Fruit fly (Drosophila melanogaster): ENCODE results near the gene CG18787.

CG18787 gene

DNA sequence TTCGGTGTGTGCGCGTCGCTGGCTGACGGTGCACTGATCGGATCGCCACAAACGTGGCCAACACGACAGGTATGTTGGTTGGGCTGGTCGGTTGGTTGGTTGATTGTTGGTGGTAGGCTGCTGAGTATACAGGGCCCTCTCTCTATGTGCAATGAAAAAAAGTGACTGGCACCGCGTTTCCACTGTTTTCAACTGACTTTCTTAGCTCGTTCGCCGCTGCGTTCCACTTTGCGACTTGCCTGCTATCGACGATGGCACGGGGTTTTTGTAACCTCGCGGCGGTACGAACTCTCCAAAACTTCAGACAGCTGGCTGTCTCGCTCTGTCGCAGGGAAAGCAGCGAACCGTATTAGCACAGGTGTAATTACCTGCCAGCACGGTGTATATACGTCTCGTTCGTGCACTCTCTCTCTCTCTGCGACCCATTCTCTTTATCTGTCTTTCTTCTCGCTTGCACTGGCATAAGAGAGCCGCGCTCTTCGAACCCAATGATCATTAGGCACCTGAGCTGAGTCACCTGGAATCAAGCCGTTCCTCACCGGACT is 28.2 kb downstream of the CG18787 start (continued):
- no peak for TF ChIP-seq gt (GFP tag; IDR thresholded peaks at IDR 0.05)
- TF ChIP-seq tin (GFP tag; optimal IDR thresholded peaks at IDR 0.05) = no peak
- no peak for TF ChIP-seq ash1 (GFP tag; optimal IDR thresholded peaks at IDR 0.05)
- no peak for TF ChIP-seq CG8765 (GFP tag; IDR thresholded peaks at IDR 0.05)
- no peak for TF ChIP-seq dan (GFP tag; IDR thresholded peaks at IDR 0.05)
- no peak for TF ChIP-seq CG6272 (GFP tag; IDR thresholded peaks at IDR 0.05)
- TF ChIP-seq Xrp1 (GFP tag; IDR thresholded peaks at IDR 0.05) = no peak
- TF ChIP-seq pita (GFP tag; optimal IDR thresholded peaks at IDR 0.05) = no peak
- no peak for TF ChIP-seq tna (GFP tag; IDR thresholded peaks at IDR 0.05; ENCODE audit: partially characterized antibody)
- TF ChIP-seq bbx (GFP tag; IDR thresholded peaks at IDR 0.05; ENCODE audit: partially characterized antibody) = peak; percentile 57
- no peak for TF ChIP-seq BtbVII (GFP tag; optimal IDR thresholded peaks at IDR 0.05)
- peak; percentile 8 for TF ChIP-seq cg (GFP tag; optimal IDR thresholded peaks at IDR 0.05)
- no peak for TF ChIP-seq cato (GFP tag; optimal IDR thresholded peaks at IDR 0.05; ENCODE audit: borderline replicate concordance)
- TF ChIP-seq btn (GFP tag; optimal IDR thresholded peaks at IDR 0.05) = no peak
- TF ChIP-seq so (GFP tag; IDR thresholded peaks at IDR 0.05) = no peak
- TF ChIP-seq Six4 (GFP tag; optimal IDR thresholded peaks at IDR 0.05) = no peak
- peak; percentile 44 for TF ChIP-seq CG13894 (tag; optimal IDR thresholded peaks at IDR 0.05)
- TF ChIP-seq zfh1 (GFP tag; IDR thresholded peaks at IDR 0.05) = peak; percentile 56; the same call in 1 of the 3 replicates
- TF ChIP-seq CG13775 (GFP tag; optimal IDR thresholded peaks at IDR 0.05) = no peak
- no peak for TF ChIP-seq Ets97D (GFP tag; optimal IDR thresholded peaks at IDR 0.05)
- no peak for TF ChIP-seq CG18764 (GFP tag; optimal IDR thresholded peaks at IDR 0.05)
- TF ChIP-seq zf30C (GFP tag; optimal IDR thresholded peaks at IDR 0.05) = no peak
- peak; percentile 80 for TF ChIP-seq Med (GFP tag)
- 0 out of 4 replicates have a peak, but pooled peaks have one; percentile 7 for TF ChIP-seq Gug (GFP tag; IDR thresholded peaks at IDR 0.05)
- TF ChIP-seq CG12769 (tag; optimal IDR thresholded peaks at IDR 0.05) = peak; percentile 79
- TF ChIP-seq CG14050 (GFP tag; IDR thresholded peaks at IDR 0.05) = no peak
- peak; percentile 77 for TF ChIP-seq grn (GFP tag; optimal IDR thresholded peaks at IDR 0.05)
- no peak for TF ChIP-seq Abd-B (GFP tag; optimal IDR thresholded peaks at IDR 0.05)
- TF ChIP-seq br (optimal IDR thresholded peaks at IDR 0.05) = no peak
- TF ChIP-seq CG8478 (optimal IDR thresholded peaks at IDR 0.05) = peak; percentile 92
- TF ChIP-seq CG34422 (GFP tag; IDR thresholded peaks at IDR 0.05) = peak; percentile 44; the same call in 1 of the 3 replicates
- TF ChIP-seq fd96Cb (tag; optimal IDR thresholded peaks at IDR 0.05) = no peak
- no peak for TF ChIP-seq eyg (GFP tag; optimal IDR thresholded peaks at IDR 0.05)
- TF ChIP-seq CG17568 (GFP tag; optimal IDR thresholded peaks at IDR 0.05) = no peak
- no peak for TF ChIP-seq gce (GFP tag; IDR thresholded peaks at IDR 0.05)
- no peak for TF ChIP-seq p53 (GFP tag; optimal IDR thresholded peaks at IDR 0.05)
- TF ChIP-seq unc-4 (GFP tag; IDR thresholded peaks at IDR 0.05; ENCODE audit: partially characterized antibody) = no peak
- no peak for TF ChIP-seq Mad (GFP tag; optimal IDR thresholded peaks at IDR 0.05)
- no peak for TF ChIP-seq crp (GFP tag; optimal IDR thresholded peaks at IDR 0.05)
- no peak for TF ChIP-seq CG4282 (GFP tag; optimal IDR thresholded peaks at IDR 0.05)
- no peak for TF ChIP-seq ham (GFP tag; IDR thresholded peaks at IDR 0.05)
- no peak for TF ChIP-seq emc (GFP tag; optimal IDR thresholded peaks at IDR 0.05)
- peak; percentile 21 for TF ChIP-seq gsb-n (tag; optimal IDR thresholded peaks at IDR 0.05)
- peak in 1 of 2 experiments; percentile 77 for TF ChIP-seq tll (GFP tag; optimal IDR thresholded peaks at IDR 0.05)
- no peak for TF ChIP-seq CG4404 (GFP tag; IDR thresholded peaks at IDR 0.05)
- no peak for TF ChIP-seq B-H2 (GFP tag; optimal IDR thresholded peaks at IDR 0.05)
- peak; percentile 17 for TF ChIP-seq Meics (GFP tag; optimal IDR thresholded peaks at IDR 0.05)
- TF ChIP-seq Ravus (GFP tag; IDR thresholded peaks at IDR 0.05) = no peak
- TF ChIP-seq CG7839 (tag; optimal IDR thresholded peaks at IDR 0.05) = no peak
- TF ChIP-seq CG17912 (GFP tag; optimal IDR thresholded peaks at IDR 0.05) = no peak
- TF ChIP-seq CG4328 (GFP tag; optimal IDR thresholded peaks at IDR 0.05) = no peak
- peak; percentile 25 for TF ChIP-seq Side (GFP tag; optimal IDR thresholded peaks at IDR 0.05)

Measured in whole organism, embryonic.